Fruit fly (Drosophila melanogaster): Measurements from ENCODE around the gene sloth1.

DNA sequence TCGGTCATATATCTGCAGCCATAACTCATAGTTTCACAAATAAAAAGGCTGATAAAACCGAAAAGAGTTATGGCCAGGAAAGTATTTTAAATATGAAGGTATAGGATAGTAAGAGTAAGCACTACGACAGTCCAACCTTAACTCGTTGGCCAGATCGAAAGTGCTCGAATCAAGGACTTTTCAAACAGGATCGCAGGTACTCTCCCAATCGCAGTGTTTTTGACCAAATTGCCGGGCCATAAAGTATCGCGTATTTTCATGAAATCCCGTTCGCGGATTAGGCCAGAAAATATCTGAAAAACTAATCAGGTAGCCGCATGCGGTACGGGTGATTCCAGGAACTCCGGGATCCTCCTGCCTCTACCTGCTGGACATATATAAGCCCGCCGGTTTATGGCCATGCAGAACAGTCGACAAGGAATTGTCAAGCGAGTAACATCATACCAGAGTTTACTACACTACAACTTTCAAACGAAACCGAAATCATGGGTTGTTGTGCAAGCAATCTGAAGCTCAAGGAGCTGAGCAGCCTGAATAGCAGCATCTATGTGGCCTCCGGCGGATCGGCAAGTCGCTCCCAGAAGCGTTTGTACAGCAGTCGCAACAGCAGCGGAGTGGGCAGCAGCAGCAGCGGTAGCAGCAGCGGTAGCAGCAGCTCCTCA is 29.2 kb downstream of the sloth1 start, which contains the start of gene CG14427:
- TF ChIP-seq CTCF (optimal IDR thresholded peaks at IDR 0.05): no peak
- no peak for TF ChIP-seq CG8478 (optimal IDR thresholded peaks at IDR 0.05)

Measured in S2 (cell line).